Fruit fly (Drosophila melanogaster): ENCODE measurements around the gene Hs3st-B.

Gene Hs3st-B

DNA sequence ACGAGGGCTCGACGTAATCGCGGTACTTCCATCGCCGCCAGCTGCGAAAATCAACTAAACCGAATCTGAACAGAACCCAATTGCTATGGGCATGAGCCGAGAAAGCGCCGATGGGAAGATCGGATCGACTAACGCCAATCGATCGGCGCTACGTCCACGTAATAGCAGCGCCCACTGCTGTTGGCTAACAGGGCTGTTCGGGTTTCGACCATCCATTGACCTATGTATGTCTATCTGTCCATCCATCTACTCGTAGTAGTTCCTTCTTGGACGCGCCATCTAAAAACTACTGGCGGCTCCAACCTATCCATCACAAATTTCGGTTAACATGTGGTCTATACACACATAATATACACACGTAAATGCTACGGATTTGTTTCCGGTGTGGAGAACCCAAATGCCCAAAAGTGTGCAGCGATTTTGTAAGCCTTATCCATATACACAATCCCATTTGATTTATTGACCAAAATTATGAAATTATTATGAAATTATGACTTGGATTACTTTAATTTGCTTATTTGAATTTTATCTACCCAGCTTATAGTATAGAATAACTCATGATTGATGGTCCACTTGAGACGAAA is 6.6 kb upstream of the Hs3st-B start, which contains the start of gene CG14196 (continued):
- TF ChIP-seq her (GFP tag; optimal IDR thresholded peaks at IDR 0.05) (no peak), CG5953 (GFP tag; IDR thresholded peaks at IDR 0.05) (no peak), nerfin-2 (GFP tag; IDR thresholded peaks at IDR 0.05; ENCODE audit: partially characterized antibody) (no peak), slou (GFP tag; optimal IDR thresholded peaks at IDR 0.05) (no peak), Deaf1 (tag; optimal IDR thresholded peaks at IDR 0.05) (peak; percentile 74), CG8281 (tag; optimal IDR thresholded peaks at IDR 0.05) (peak; percentile 69), Nf-YB (GFP tag; optimal IDR thresholded peaks at IDR 0.05) (no peak), ewg (GFP tag; optimal IDR thresholded peaks at IDR 0.05) (no peak), Hey (tag; optimal IDR thresholded peaks at IDR 0.05) (no peak), E2f2 (GFP tag; IDR thresholded peaks at IDR 0.05) (0 out of 2 replicates have a peak, but pooled peaks have one; percentile 9), aop (GFP tag; IDR thresholded peaks at IDR 0.05) (no peak), CG42726 (GFP tag; IDR thresholded peaks at IDR 0.05; ENCODE audit: partially characterized antibody) (no peak), shn (GFP tag; optimal IDR thresholded peaks at IDR 0.05) (no peak), CG12769 (tag; optimal IDR thresholded peaks at IDR 0.05) (no peak), unpg (GFP tag; optimal IDR thresholded peaks at IDR 0.05) (no peak), Med (GFP tag) (peak; percentile 72), p53 (GFP tag; optimal IDR thresholded peaks at IDR 0.05) (no peak), Vsx1 (GFP tag; optimal IDR thresholded peaks at IDR 0.05) (no peak), Nf-YC (tag; optimal IDR thresholded peaks at IDR 0.05) (no peak), Nf-YA (GFP tag; IDR thresholded peaks at IDR 0.05) (no peak), CG8359 (GFP tag; optimal IDR thresholded peaks at IDR 0.05; ENCODE audit: borderline replicate concordance) (no peak), bsh (GFP tag; optimal IDR thresholded peaks at IDR 0.05) (no peak), CG14965 (GFP tag; optimal IDR thresholded peaks at IDR 0.05; ENCODE audit: borderline replicate concordance) (no peak), CG6272 (GFP tag; IDR thresholded peaks at IDR 0.05) (no peak), wor (GFP tag; IDR thresholded peaks at IDR 0.05) (no peak), ssp (GFP tag; IDR thresholded peaks at IDR 0.05) (no peak), pho (GFP tag; optimal IDR thresholded peaks at IDR 0.05) (no peak), Elba2 (GFP tag; optimal IDR thresholded peaks at IDR 0.05) (no peak), onecut (GFP tag; IDR thresholded peaks at IDR 0.05) (no peak), sqz (GFP tag; optimal IDR thresholded peaks at IDR 0.05) (no peak), Lpt (GFP tag; optimal IDR thresholded peaks at IDR 0.05) (no peak), CG8388 (GFP tag; optimal IDR thresholded peaks at IDR 0.05) (no peak), oc (tag; optimal IDR thresholded peaks at IDR 0.05) (no peak), HmgZ (tag; optimal IDR thresholded peaks at IDR 0.05) (peak; percentile 19), sens (GFP tag) (peak; percentile 66), ems (GFP tag; optimal IDR thresholded peaks at IDR 0.05) (no peak), Ets97D (GFP tag; optimal IDR thresholded peaks at IDR 0.05) (peak; percentile 33), Pdp1 (GFP tag; optimal IDR thresholded peaks at IDR 0.05) (peak in 1 of 2 experiments; percentile 56), CG13624 (GFP tag; optimal IDR thresholded peaks at IDR 0.05) (no peak), Hsf (GFP tag; optimal IDR thresholded peaks at IDR 0.05) (no peak), salm (tag; optimal IDR thresholded peaks at IDR 0.05) (no peak), btn (GFP tag; optimal IDR thresholded peaks at IDR 0.05) (no peak), CG16779 (GFP tag; IDR thresholded peaks at IDR 0.05) (no peak), Hand (GFP tag; optimal IDR thresholded peaks at IDR 0.05) (no peak), ERR (GFP tag; optimal IDR thresholded peaks at IDR 0.05) (no peak), CG17912 (GFP tag; optimal IDR thresholded peaks at IDR 0.05) (no peak), CG11456 (GFP tag; IDR thresholded peaks at IDR 0.05) (no peak), wdn (GFP tag; IDR thresholded peaks at IDR 0.05) (no peak), Tbp (GFP tag; optimal IDR thresholded peaks at IDR 0.05) (no peak), emc (GFP tag; optimal IDR thresholded peaks at IDR 0.05) (no peak), CG18476 (GFP tag; optimal IDR thresholded peaks at IDR 0.05) (no peak)
